Worm (Caenorhabditis elegans) whole organism, young adult: Measurements from ENCODE around the gene srd-49.

Source experiments
- Y53G8AR.9 ChIP-seq: fragments of 200-800 bp; sonication (Bioruptor generic); conservative IDR thresholded peaks from 2 replicates; pipeline ENCODE4 v1.3.6; 2022; ENCODE audit warnings: missing genetic modification reagents, missing genetic modification characterization, missing compliant biosample characterization
- die-1 ChIP-seq: sonication (generic microtip); optimal IDR thresholded peaks from 2 replicates; lab custom pipeline; 2016; ENCODE audit warnings: missing genotype, mild to moderate bottlenecking, missing genetic modification characterization, missing compliant biosample characterization
- madf-6 ChIP-seq: fragments of 200-800 bp; sonication (Bioruptor generic); IDR thresholded peaks from 2 replicates; pipeline ENCODE4 v1.3.6; 2022; ENCODE audit warnings: missing genetic modification reagents, missing genetic modification characterization, missing compliant biosample characterization
- nfya-1 ChIP-seq: sonication (generic microtip); optimal IDR thresholded peaks from 2 replicates; lab custom pipeline; 2017; ENCODE audit warnings: antibody characterized with exemption, missing compliant biosample characterization, missing genetic modification characterization, borderline replicate concordance; ENCODE audit not compliant: insufficient read depth
- nhr-179 ChIP-seq: sonication (generic microtip); optimal IDR thresholded peaks from 2 replicates; lab custom pipeline; 2016; ENCODE audit warnings: mild to moderate bottlenecking, missing genetic modification characterization, missing compliant biosample characterization
- pbrm-1 ChIP-seq: fragments of 200-800 bp; sonication (Bioruptor generic); IDR thresholded peaks from 2 replicates; pipeline ENCODE4 v1.3.6; 2022; ENCODE audit warnings: missing genetic modification reagents, missing genetic modification characterization, missing compliant biosample characterization
- unc-62 ChIP-seq: fragments of 150-350 bp; optimal IDR thresholded peaks from 2 replicates; lab custom pipeline; 2014; ENCODE audit warnings: missing biosample characterization, missing genetic modification reagents, missing genetic modification characterization

DNA sequence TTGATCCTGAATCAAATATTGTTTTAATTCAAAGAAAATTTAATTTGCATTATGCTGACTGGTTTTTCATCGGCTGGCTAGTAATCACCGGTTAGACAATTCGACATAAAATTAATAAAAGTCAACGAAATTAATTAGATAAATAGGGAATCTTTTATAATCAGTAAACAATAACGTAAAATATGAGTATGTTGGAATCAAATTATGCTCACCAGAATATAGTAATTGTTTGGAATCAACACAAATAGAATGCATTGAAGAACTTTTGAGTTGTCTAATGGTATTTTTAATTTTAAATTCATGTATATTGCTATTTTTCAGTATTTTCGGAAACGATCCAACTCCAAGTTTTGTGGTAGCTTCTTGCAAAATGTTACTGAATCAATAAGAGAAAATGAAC is 10.9 kb downstream of the srd-49 start, which contains the start of gene C08B6.2:
- TF ChIP-seq nfya-1 (tag; lab: Kevin White, UChicago) (no peak), Y53G8AR.9 (no peak), pbrm-1 (GFP tag; lab: Robert Waterston, UW) (no peak), madf-6 (no peak), nhr-179 (tag; lab: Kevin White, UChicago) (no peak), unc-62 (GFP tag; lab: Kevin White, UChicago) (no peak), die-1 (tag; lab: Kevin White, UChicago) (no peak)
